Worm (Caenorhabditis elegans): ENCODE results near the gene ZK105.14.

DNA sequence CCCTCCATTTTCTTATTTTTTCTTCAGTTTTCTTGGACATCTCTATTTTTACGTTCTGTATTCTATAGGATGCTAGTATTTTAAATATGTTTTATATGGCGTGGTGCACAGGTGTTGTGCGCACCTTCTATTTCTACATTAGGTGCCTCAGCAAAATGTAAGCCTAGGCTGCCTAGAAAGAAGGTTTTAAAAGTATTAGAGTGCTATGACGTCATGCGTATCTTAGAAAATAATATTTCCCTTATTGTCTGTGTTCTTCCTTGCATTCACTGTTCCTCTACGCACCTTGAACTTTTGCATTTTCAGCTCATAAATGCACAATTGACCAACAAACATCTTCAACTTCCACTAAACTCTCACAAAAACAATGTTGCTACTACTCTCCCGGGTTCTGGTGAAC is 49.1 kb upstream of the ZK105.14 start, which contains the start of gene frpr-3:
- TF ChIP-seq lin-54 (GFP tag; optimal IDR thresholded peaks at IDR 0.05), result no peak
- TF ChIP-seq unc-62 (GFP tag; optimal IDR thresholded peaks at IDR 0.05), result no peak
- TF ChIP-seq unc-130 (GFP tag; optimal IDR thresholded peaks at IDR 0.05), result no peak
- no peak for TF ChIP-seq Y79H2A.3 (GFP tag; conservative IDR thresholded peaks at IDR 0.05)
- TF ChIP-seq efl-1 (GFP tag; optimal IDR thresholded peaks at IDR 0.05), result no peak
- TF ChIP-seq bed-2 (GFP tag; IDR thresholded peaks at IDR 0.05), result no peak
- TF ChIP-seq bed-1 (GFP tag; IDR thresholded peaks at IDR 0.05), result no peak
- no peak for TF ChIP-seq egl-44 (GFP tag; IDR thresholded peaks at IDR 0.05)
